Fruit fly (Drosophila melanogaster) whole organism, wandering third instar larva: ENCODE results near the gene Kap-alpha3.
A peak's percentile ranks its signal among the peaks of the same experiment; 100 is the strongest.

Source experiments
- Abd-B ChIP-seq: fragments of >200 bp; optimal IDR thresholded peaks from 2 replicates; lab custom pipeline; 2017; ENCODE audit warnings: missing biosample characterization, missing genetic modification characterization
- CG9705 ChIP-seq: fragments of 200-800 bp; sonication (Bioruptor generic); optimal IDR thresholded peaks from 2 replicates; lab custom pipeline; 2018; ENCODE audit warnings: missing biosample characterization, mild to moderate bottlenecking, missing genetic modification characterization
- CrebA ChIP-seq: fragments of 200-800 bp; sonication (Bioruptor generic); optimal IDR thresholded peaks from 2 replicates; lab custom pipeline; 2016; ENCODE audit warnings: missing biosample characterization, mild to moderate bottlenecking, missing genetic modification characterization, borderline replicate concordance
- Dfd ChIP-seq: fragments of >200 bp; optimal IDR thresholded peaks from 2 replicates; lab custom pipeline; 2017; ENCODE audit warnings: missing biosample characterization, missing genetic modification characterization
- Dif ChIP-seq: fragments of 200-275, 200-300 bp; sonication (Bioruptor generic); optimal IDR thresholded peaks from 2 replicates; lab custom pipeline; 2018; ENCODE audit warnings: missing biosample characterization, missing genetic modification characterization; ENCODE audit not compliant: partially characterized antibody
- GATAd ChIP-seq: sonication (Bioruptor generic); optimal IDR thresholded peaks from 2 replicates; lab custom pipeline; 2016; ENCODE audit warnings: missing biosample characterization, missing genetic modification characterization
- HLH106 ChIP-seq: fragments of 200-800 bp; optimal IDR thresholded peaks from 3 replicates; lab custom pipeline; 2019; ENCODE audit warnings: missing biosample characterization, mild to moderate bottlenecking, missing genetic modification characterization, moderate library complexity
- Hnf4 ChIP-seq: fragments of 200-800 bp; sonication (Bioruptor generic); optimal IDR thresholded peaks from 2 replicates; lab custom pipeline; 2016; ENCODE audit warnings: missing biosample characterization, mild to moderate bottlenecking, missing genetic modification characterization
- Hr78 ChIP-seq: fragments of >200 bp; optimal IDR thresholded peaks from 2 replicates; lab custom pipeline; 2017; ENCODE audit warnings: missing biosample characterization, missing genetic modification characterization
- Hr83 ChIP-seq: fragments of 200-300 bp; sonication (Bioruptor generic); optimal IDR thresholded peaks from 2 replicates; lab custom pipeline; 2016; ENCODE audit warnings: missing biosample characterization, mild to moderate bottlenecking, missing genetic modification characterization, moderate library complexity; ENCODE audit not compliant: poor library complexity, severe bottlenecking
- Jra ChIP-seq: sonication (Bioruptor generic); optimal IDR thresholded peaks from 2 replicates; lab custom pipeline; 2016; ENCODE audit warnings: missing biosample characterization, missing genetic modification characterization
- Mio ChIP-seq: sonication (Bioruptor generic); optimal IDR thresholded peaks from 2 replicates; lab custom pipeline; 2016; ENCODE audit warnings: missing biosample characterization, missing genetic modification characterization
- Myc ChIP-seq: fragments of >200 bp; optimal IDR thresholded peaks from 2 replicates; lab custom pipeline; 2017
- N ChIP-seq: fragments of >200 bp; optimal IDR thresholded peaks from 2 replicates; lab custom pipeline; 2018; ENCODE audit warnings: missing biosample characterization, missing external identifiers, missing genetic modification characterization
- OdsH ChIP-seq: fragments of 200-800 bp; sonication (Bioruptor generic); optimal IDR thresholded peaks from 2 replicates; lab custom pipeline; 2016; ENCODE audit warnings: missing biosample characterization, mild to moderate bottlenecking, missing genetic modification characterization
- Rel ChIP-seq, 2 experiments: fragments of 200-800 bp; sonication (Bioruptor generic) in 1 of 2; optimal IDR thresholded peaks; 2 replicates in 1 of 2; 3 replicates in 1 of 2; lab custom pipeline; 2016 to 2019; ENCODE audit warnings: mild to moderate bottlenecking in 2 of 2, missing biosample characterization in 2 of 2, missing genetic modification characterization in 2 of 2, moderate library complexity in 1 of 2
- Sp1 ChIP-seq: fragments of 200-800 bp; sonication (Bioruptor generic); optimal IDR thresholded peaks from 3 replicates; lab custom pipeline; 2019; ENCODE audit warnings: missing biosample characterization, mild to moderate bottlenecking, missing genetic modification characterization, moderate library complexity
- Vsx2 ChIP-seq: fragments of 200-300, 225-300 bp; sonication (Bioruptor generic); optimal IDR thresholded peaks from 2 replicates; lab custom pipeline; 2018; ENCODE audit warnings: missing biosample characterization, missing genetic modification characterization; ENCODE audit not compliant: partially characterized antibody
- br ChIP-seq: fragments of 200-800 bp; sonication (Bioruptor generic); optimal IDR thresholded peaks from 2 replicates; lab custom pipeline; 2016; ENCODE audit warnings: missing biosample characterization, missing genetic modification characterization
- brk ChIP-seq: fragments of 200-800 bp; sonication (Bioruptor generic); optimal IDR thresholded peaks from 2 replicates; lab custom pipeline; 2016; ENCODE audit warnings: missing biosample characterization, mild to moderate bottlenecking, missing genetic modification characterization
- dl ChIP-seq, 2 experiments: fragments of 175-275, 200-275 bp in 1 of 2; fragments of 200-275 bp in 1 of 2; sonication (Bioruptor generic); optimal IDR thresholded peaks; lab custom pipeline; 2018; ENCODE audit warnings: mild to moderate bottlenecking in 2 of 2, missing biosample characterization in 2 of 2, missing genetic modification characterization in 2 of 2, moderate library complexity in 2 of 2; ENCODE audit not compliant: partially characterized antibody in 2 of 2, insufficient read depth in 1 of 2
- dmrt93B ChIP-seq: fragments of 200-800 bp; sonication (Bioruptor generic); optimal IDR thresholded peaks from 2 replicates; lab custom pipeline; 2018; ENCODE audit warnings: missing biosample characterization, mild to moderate bottlenecking, missing genetic modification characterization
- dsf ChIP-seq: sonication (Bioruptor generic); optimal IDR thresholded peaks from 2 replicates; lab custom pipeline; 2016; ENCODE audit warnings: missing biosample characterization, missing genetic modification characterization, borderline replicate concordance
- ey ChIP-seq: fragments of 200-800 bp; sonication (Bioruptor generic); optimal IDR thresholded peaks from 2 replicates; lab custom pipeline; 2016; ENCODE audit warnings: missing biosample characterization, missing genetic modification characterization
- foxo ChIP-seq, 2 experiments: fragments of 200-800 bp; sonication (Bioruptor generic); optimal IDR thresholded peaks; 2 replicates in 1 of 2; 3 replicates in 1 of 2; lab custom pipeline; 2016 to 2017; ENCODE audit warnings: missing biosample characterization in 2 of 2, missing genetic modification characterization in 2 of 2
- fru ChIP-seq: fragments of 200-800 bp; sonication (Bioruptor generic); optimal IDR thresholded peaks from 3 replicates; lab custom pipeline; 2016; ENCODE audit warnings: missing biosample characterization, mild to moderate bottlenecking, missing genetic modification characterization
- h ChIP-seq: fragments of 200-800 bp; sonication (Bioruptor generic); optimal IDR thresholded peaks from 3 replicates; lab custom pipeline; 2016; ENCODE audit warnings: missing biosample characterization, mild to moderate bottlenecking, missing genetic modification characterization
- jim ChIP-seq: fragments of 175-275, 200-325 bp; sonication (Bioruptor generic); optimal IDR thresholded peaks from 2 replicates; lab custom pipeline; 2016; ENCODE audit warnings: missing biosample characterization, mild to moderate bottlenecking, missing genetic modification characterization
- lola ChIP-seq: fragments of >200 bp; optimal IDR thresholded peaks from 2 replicates; lab custom pipeline; 2017; ENCODE audit warnings: missing biosample characterization, missing genetic modification characterization
- pan ChIP-seq: fragments of >200 bp; optimal IDR thresholded peaks from 2 replicates; lab custom pipeline; 2017
- psq ChIP-seq: fragments of 200-800 bp; sonication (Bioruptor generic); optimal IDR thresholded peaks from 3 replicates; lab custom pipeline; 2017; ENCODE audit warnings: missing biosample characterization, mild to moderate bottlenecking, missing genetic modification characterization, moderate library complexity
- rgr ChIP-seq: fragments of 200-800 bp; sonication (Bioruptor generic); optimal IDR thresholded peaks from 3 replicates; lab custom pipeline; 2016; ENCODE audit warnings: missing biosample characterization, mild to moderate bottlenecking, missing genetic modification characterization
- sage ChIP-seq: fragments of 200-800 bp; sonication (Bioruptor generic); optimal IDR thresholded peaks from 2 replicates; lab custom pipeline; 2016; ENCODE audit warnings: missing biosample characterization, mild to moderate bottlenecking, missing genetic modification characterization
- sv ChIP-seq: fragments of 200-800 bp; sonication (Bioruptor generic); optimal IDR thresholded peaks from 3 replicates; lab custom pipeline; 2016; ENCODE audit warnings: missing biosample characterization, missing genetic modification characterization
- usp ChIP-seq: fragments of >200 bp; optimal IDR thresholded peaks from 2 replicates; lab custom pipeline; 2017; ENCODE audit warnings: missing biosample characterization, missing genetic modification characterization

Kap-alpha3 gene

DNA sequence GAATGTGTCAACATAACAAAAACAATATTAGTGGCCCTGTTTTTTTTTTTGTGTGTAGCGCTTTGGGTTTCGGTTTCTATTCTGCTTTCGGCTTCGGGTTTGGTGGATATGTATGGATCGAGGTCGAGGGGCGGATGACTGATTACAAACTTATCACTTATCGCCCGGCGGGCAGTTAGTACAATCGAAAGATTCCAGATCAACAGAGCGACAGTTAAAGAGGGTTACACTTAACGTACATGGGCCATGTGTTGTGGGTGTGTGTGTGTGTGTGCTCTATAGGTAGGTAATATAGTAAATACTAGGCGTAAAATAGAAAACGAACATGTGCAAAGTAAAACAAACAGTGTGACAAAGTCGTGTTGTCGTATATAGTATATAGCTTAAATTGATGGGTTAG is 28.8 kb downstream of the Kap-alpha3 start:
- TF ChIP-seq Mio (no peak), CrebA (no peak), sage (GFP tag; lab: Kevin White, UChicago) (no peak), Abd-B (GFP tag; lab: Kevin White, UChicago) (no peak), Myc (lab: Kevin White, UChicago) (no peak), foxo (GFP tag; optimal IDR thresholded peaks at IDR 0.05; lab: Kevin White, UChicago) (no peak), Hnf4 (GFP tag; lab: Kevin White, UChicago) (no peak), rgr (no peak), GATAd (GFP tag; lab: Kevin White, UChicago) (no peak), CG9705 (GFP tag; lab: Kevin White, UChicago) (no peak), usp (GFP tag; lab: Kevin White, UChicago) (no peak)

dm6 chr3R:9546808-9547381 is 30.6 kb downstream of the Kap-alpha3 start:
- TF ChIP-seq lola: no peak
- peak; percentile 82 for TF ChIP-seq Dfd (GFP tag; lab: Kevin White, UChicago)
- TF ChIP-seq ey (GFP tag; lab: Kevin White, UChicago): no peak

DNA sequence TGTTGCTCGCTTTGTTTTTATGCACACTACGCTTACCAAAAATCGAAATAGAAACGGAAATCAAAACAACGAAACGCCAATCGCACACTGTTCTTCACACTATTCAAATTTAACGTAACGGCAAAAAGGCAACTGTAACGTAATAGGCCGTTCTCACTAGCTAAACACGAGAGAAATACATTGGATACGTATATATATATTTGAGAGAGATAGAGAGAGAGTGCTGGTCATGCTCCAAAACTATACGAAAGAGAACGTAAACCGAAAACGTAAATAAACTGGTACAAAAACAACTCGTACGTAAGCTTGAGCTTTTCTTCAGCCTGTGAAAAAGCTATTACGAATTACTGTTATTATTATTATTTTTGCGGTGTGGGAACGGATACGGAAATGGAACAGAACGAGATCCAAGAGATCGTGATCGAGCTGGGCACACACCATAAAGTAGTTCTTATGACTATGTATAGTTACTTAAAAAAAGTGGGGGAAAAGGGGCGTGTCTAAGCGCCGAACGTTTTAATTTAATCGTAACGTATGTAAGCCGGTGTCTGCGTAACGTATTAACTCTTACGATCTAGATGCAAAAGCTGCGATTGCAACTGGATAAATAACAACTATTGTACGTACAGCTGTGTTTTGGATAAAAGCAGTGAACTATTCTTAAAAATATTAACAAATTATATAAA is 33.9 kb downstream of the Kap-alpha3 start:
- no peak for TF ChIP-seq Rel (GFP tag; optimal IDR thresholded peaks at IDR 0.05; lab: Kevin White, UChicago)
- no peak for TF ChIP-seq Rel (tag; optimal IDR thresholded peaks at IDR 0.05; lab: Kevin White, UChicago)
- TF ChIP-seq sv (GFP tag; lab: Kevin White, UChicago): no peak
- no peak for TF ChIP-seq lola
- TF ChIP-seq dmrt93B (GFP tag; lab: Kevin White, UChicago): no peak
- peak; percentile 29 for TF ChIP-seq N (GFP tag; lab: Kevin White, UChicago)

- peak; percentile 36 for TF ChIP-seq Vsx2 (GFP tag; lab: Kevin White, UChicago)
- peak; percentile 80 to 85 for TF ChIP-seq dl (GFP tag; optimal IDR thresholded peaks at IDR 0.05; lab: Kevin White, UChicago; ENCODE audit: insufficient read depth in 1 of 2, partially characterized antibody in 2 of 2)
- no peak for TF ChIP-seq lola
- TF ChIP-seq Abd-B (GFP tag; lab: Kevin White, UChicago): no peak
- TF ChIP-seq Dif (GFP tag; lab: Kevin White, UChicago): peak; percentile 85
These were observed 42.8 kb downstream of the Kap-alpha3 start for dm6 chr3R:9534595-9535217.

DNA sequence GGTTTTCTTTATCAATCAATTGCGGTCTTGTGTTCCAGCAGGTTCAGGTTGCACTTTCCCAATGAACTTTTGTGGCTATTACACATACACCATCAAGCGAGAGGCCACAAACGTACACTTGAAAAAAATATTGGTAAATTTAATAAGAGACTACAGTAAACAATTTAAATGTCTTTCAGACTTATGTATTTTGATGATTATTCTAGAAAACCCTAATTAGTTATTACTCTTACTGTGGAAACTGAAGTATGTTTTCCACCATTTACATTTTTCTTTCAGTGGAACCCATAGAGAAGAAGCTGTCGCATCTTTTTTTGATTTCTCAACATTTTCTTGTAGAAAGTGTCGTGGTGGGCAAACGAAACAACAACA is 43.4 kb downstream of the Kap-alpha3 start:
- TF ChIP-seq Sp1 (GFP tag; lab: Kevin White, UChicago) (peak; percentile 84), Abd-B (GFP tag; lab: Kevin White, UChicago) (no peak), dsf (GFP tag; lab: Kevin White, UChicago) (peak; percentile 69), dmrt93B (GFP tag; lab: Kevin White, UChicago) (peak; percentile 63), usp (GFP tag; lab: Kevin White, UChicago) (no peak), Rel (GFP tag; optimal IDR thresholded peaks at IDR 0.05; lab: Kevin White, UChicago) (no peak), Rel (tag; optimal IDR thresholded peaks at IDR 0.05; lab: Kevin White, UChicago) (no peak), sv (GFP tag; lab: Kevin White, UChicago) (peak; percentile 85), Hr78 (GFP tag; lab: Kevin White, UChicago) (no peak), fru (GFP tag; lab: Kevin White, UChicago) (peak; percentile 89), CG9705 (GFP tag; lab: Kevin White, UChicago) (peak; percentile 7), Dif (GFP tag; lab: Kevin White, UChicago) (no peak), OdsH (GFP tag; lab: Kevin White, UChicago) (peak; percentile 85), ey (GFP tag; lab: Kevin White, UChicago) (peak; percentile 88), GATAd (GFP tag; lab: Kevin White, UChicago) (peak; percentile 6), foxo (GFP tag; optimal IDR thresholded peaks at IDR 0.05; lab: Kevin White, UChicago) (peak in 1 of 2 experiments; percentile 84), Mio (no peak), jim (no peak), pan (lab: Kevin White, UChicago) (no peak), Hnf4 (GFP tag; lab: Kevin White, UChicago) (peak; percentile 87), dl (GFP tag; optimal IDR thresholded peaks at IDR 0.05; lab: Kevin White, UChicago; ENCODE audit: insufficient read depth in 1 of 2, partially characterized antibody in 2 of 2) (no peak), rgr (peak; percentile 90), br (GFP tag; lab: Kevin White, UChicago) (peak; percentile 87), brk (GFP tag; lab: Kevin White, UChicago) (peak; percentile 77), Vsx2 (GFP tag; lab: Kevin White, UChicago) (no peak), lola (no peak), N (GFP tag; lab: Kevin White, UChicago) (no peak), CrebA (no peak), psq (GFP tag; lab: Kevin White, UChicago) (peak; percentile 66), Myc (lab: Kevin White, UChicago) (no peak), Jra (GFP tag; lab: Kevin White, UChicago) (peak; percentile 65), h (peak; percentile 77), HLH106 (tag; lab: Kevin White, UChicago) (peak; percentile 80), sage (GFP tag; lab: Kevin White, UChicago) (peak; percentile 50), Hr83 (no peak)
